Fruit fly (Drosophila melanogaster) whole organism, adult: Measurements from ENCODE around the gene Tsp97E.

ENCODE experiments used
- CG11617 ChIP-seq: fragments of 200-800 bp; sonication (Bioruptor generic); optimal IDR thresholded peaks from 2 replicates; lab custom pipeline; 2017; ENCODE audit warnings: mild to moderate bottlenecking, missing biosample characterization, missing genetic modification reagents, missing genetic modification characterization
- CG12768 ChIP-seq: fragments of 200-800 bp; sonication (Bioruptor generic); optimal IDR thresholded peaks from 2 replicates; lab custom pipeline; 2017; ENCODE audit warnings: missing biosample characterization, missing genetic modification characterization, mild to moderate bottlenecking, moderate library complexity, missing genetic modification reagents
- CG14711 ChIP-seq: fragments of 200-800 bp; sonication (Bioruptor generic); optimal IDR thresholded peaks from 2 replicates; lab custom pipeline; 2018; ENCODE audit warnings: missing biosample characterization, mild to moderate bottlenecking, missing genetic modification characterization, moderate library complexity
- CG33017 ChIP-seq: fragments of 200-800 bp; sonication (Bioruptor generic); optimal IDR thresholded peaks from 2 replicates; lab custom pipeline; 2018; ENCODE audit warnings: missing biosample characterization, mild to moderate bottlenecking, missing genetic modification characterization, moderate library complexity
- Crg-1 ChIP-seq: fragments of 200-800 bp; sonication (Bioruptor generic); optimal IDR thresholded peaks from 2 replicates; lab custom pipeline; 2016; ENCODE audit warnings: missing biosample characterization, missing genetic modification characterization
- Mnt ChIP-seq: fragments of 200-800 bp; sonication (Bioruptor generic); optimal IDR thresholded peaks from 2 replicates; lab custom pipeline; 2016; ENCODE audit warnings: missing biosample characterization, mild to moderate bottlenecking, missing genetic modification characterization
- cic ChIP-seq: fragments of 200-800 bp; sonication (Bioruptor generic); optimal IDR thresholded peaks from 2 replicates; lab custom pipeline; 2017; ENCODE audit warnings: missing biosample characterization, mild to moderate bottlenecking, missing genetic modification characterization, moderate library complexity
- kay ChIP-seq: fragments of 200-800 bp; sonication (Bioruptor generic); peaks from one replicate; lab custom pipeline; 2016; ENCODE audit warnings: missing biosample characterization, missing genetic modification characterization, borderline replicate concordance
- ovo ChIP-seq: fragments of 200-800 bp; sonication (Bioruptor generic); optimal IDR thresholded peaks from 2 replicates; lab custom pipeline; 2016; ENCODE audit warnings: missing biosample characterization, missing genetic modification characterization
- tj ChIP-seq: fragments of 200-800 bp; sonication (Bioruptor generic); optimal IDR thresholded peaks from 3 replicates; lab custom pipeline; 2017; ENCODE audit warnings: missing biosample characterization, mild to moderate bottlenecking, missing genetic modification characterization, moderate library complexity

DNA sequence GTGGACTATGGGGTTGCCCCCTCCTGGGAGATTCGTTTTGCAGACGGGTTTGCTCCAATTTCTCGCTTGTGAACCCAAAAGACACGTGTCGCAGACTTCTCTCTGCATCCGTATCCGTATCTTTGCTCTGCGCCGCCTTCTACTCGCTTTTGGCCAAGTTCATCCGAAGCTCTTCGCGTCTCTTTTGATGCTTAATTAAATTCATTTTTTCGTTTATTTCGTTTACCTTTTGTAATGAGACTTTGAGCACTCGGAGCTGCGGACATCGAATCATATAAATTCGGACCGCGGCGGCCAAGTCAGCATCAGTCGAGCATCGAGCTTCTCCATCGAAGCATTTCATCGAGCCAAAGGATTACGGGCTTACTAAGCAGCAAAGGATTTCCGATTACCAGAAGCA, 29.9 kb upstream of the Tsp97E start, which contains the start of gene TwdlC:
- TF ChIP-seq Crg-1 (GFP tag; lab: Kevin White, UChicago) (no peak), tj (GFP tag; lab: Kevin White, UChicago) (no peak), ovo (GFP tag; lab: Kevin White, UChicago) (no peak), Mnt (no peak), CG33017 (tag; lab: Kevin White, UChicago) (no peak), kay (no peak), CG12768 (no peak), cic (no peak), CG14711 (no peak), CG11617 (GFP tag; lab: Kevin White, UChicago) (no peak)
